Worm (Caenorhabditis elegans) whole organism, L1 larva: Measurements from ENCODE around the gene C10G8.3.

Source experiments
- aly-2 ChIP-seq: fragments of 150-350 bp; optimal IDR thresholded peaks from 2 replicates; lab custom pipeline; 2014; ENCODE audit warnings: missing biosample characterization, missing genetic modification characterization
- blmp-1 ChIP-seq: fragments of 150-350 bp; optimal IDR thresholded peaks from 2 replicates; lab custom pipeline; 2014; ENCODE audit warnings: missing biosample characterization, missing genetic modification characterization
- ceh-8 ChIP-seq: fragments of 200-800 bp; sonication (Bioruptor generic); optimal IDR thresholded peaks from 2 replicates; lab custom pipeline; 2018; ENCODE audit warnings: mild to moderate bottlenecking, missing genetic modification characterization, moderate library complexity, missing compliant biosample characterization
- ces-1 ChIP-seq: fragments of 150-350 bp; optimal IDR thresholded peaks from 2 replicates; lab custom pipeline; 2014; ENCODE audit warnings: missing biosample characterization, missing genetic modification reagents, missing genetic modification characterization
- efl-1 ChIP-seq, 4 experiments: fragments of 150-350 bp; optimal IDR thresholded peaks in 3 of 4; peaks in 1 of 4; 1 replicate in 1 of 4; 2 replicates in 3 of 4; lab custom pipeline; 2014; ENCODE audit warnings: missing biosample characterization in 2 of 4, missing genetic modification characterization in 2 of 4, missing genetic modification reagents in 2 of 4
- egl-13 ChIP-seq: sonication (generic microtip); optimal IDR thresholded peaks from 2 replicates; lab custom pipeline; 2016; ENCODE audit warnings: missing genotype, missing genetic modification reagents, missing genetic modification characterization, missing compliant biosample characterization
- ets-5 ChIP-seq: fragments of 200-800 bp; sonication (Bioruptor generic); IDR thresholded peaks from 2 replicates; pipeline ENCODE4 v1.3.6; 2022; ENCODE audit warnings: missing genetic modification characterization, missing compliant biosample characterization
- fkh-8 ChIP-seq: sonication (generic microtip); optimal IDR thresholded peaks from 2 replicates; lab custom pipeline; 2016; ENCODE audit warnings: mild to moderate bottlenecking, missing genetic modification characterization, missing compliant biosample characterization
- fos-1 ChIP-seq: fragments of 150-350 bp; optimal IDR thresholded peaks from 2 replicates; lab custom pipeline; 2014; ENCODE audit warnings: missing biosample characterization, missing genetic modification characterization
- lin-13 ChIP-seq: fragments of 150-350 bp; optimal IDR thresholded peaks from 2 replicates; lab custom pipeline; 2014; ENCODE audit warnings: missing biosample characterization, missing genetic modification reagents, missing genetic modification characterization
- lin-15B ChIP-seq: fragments of 150-350 bp; sonication (generic microtip); optimal IDR thresholded peaks from 3 replicates; lab custom pipeline; 2014; ENCODE audit warnings: missing biosample characterization, missing genetic modification characterization
- lir-3 ChIP-seq: sonication (generic microtip); optimal IDR thresholded peaks from 2 replicates; lab custom pipeline; 2016; ENCODE audit warnings: mild to moderate bottlenecking, missing genetic modification characterization, moderate library complexity, missing compliant biosample characterization; ENCODE audit not compliant: poor library complexity
- lsy-2 ChIP-seq, 2 experiments: fragments of 150-350 bp; optimal IDR thresholded peaks; 2 replicates each; lab custom pipeline; 2014; ENCODE audit warnings: missing biosample characterization in 2 of 2, missing genetic modification characterization in 2 of 2
- mdl-1 ChIP-seq, 2 experiments: fragments of 150-350 bp; optimal IDR thresholded peaks; 2 replicates each; lab custom pipeline; 2014 to 2017; ENCODE audit warnings: missing biosample characterization in 2 of 2, missing genetic modification characterization in 2 of 2, inconsistent platforms in 1 of 2
- mep-1 ChIP-seq: fragments of 150-350 bp; optimal IDR thresholded peaks from 2 replicates; lab custom pipeline; 2014; ENCODE audit warnings: missing biosample characterization, missing genetic modification characterization
- nhr-19 ChIP-seq: fragments of 200-800 bp; sonication (Bioruptor generic); conservative IDR thresholded peaks from 2 replicates; pipeline ENCODE4 v1.3.6; 2022; ENCODE audit warnings: missing genetic modification characterization, missing compliant biosample characterization
- nhr-20 ChIP-seq: sonication (generic microtip); optimal IDR thresholded peaks from 2 replicates; lab custom pipeline; 2016; ENCODE audit warnings: mild to moderate bottlenecking, missing genetic modification characterization, missing compliant biosample characterization
- nhr-28 ChIP-seq: fragments of 150-350 bp; optimal IDR thresholded peaks from 2 replicates; lab custom pipeline; 2014; ENCODE audit warnings: missing biosample characterization, missing genetic modification characterization
- nhr-71 ChIP-seq: sonication (generic microtip); optimal IDR thresholded peaks from 2 replicates; lab custom pipeline; 2016; ENCODE audit warnings: mild to moderate bottlenecking, missing genetic modification characterization, moderate library complexity, missing compliant biosample characterization
- nhr-76 ChIP-seq: sonication (generic microtip); optimal IDR thresholded peaks from 2 replicates; lab custom pipeline; 2017; ENCODE audit warnings: missing biosample characterization, missing genetic modification characterization
- nhr-85 ChIP-seq: sonication (generic microtip); peaks from one replicate; lab custom pipeline; 2016; ENCODE audit warnings: missing genetic modification characterization, inconsistent platforms, missing compliant biosample characterization
- nhr-90 ChIP-seq: sonication (generic microtip); optimal IDR thresholded peaks from 2 replicates; lab custom pipeline; 2016; ENCODE audit warnings: mild to moderate bottlenecking, missing genetic modification characterization, missing compliant biosample characterization; ENCODE audit not compliant: poor library complexity
- pqm-1 ChIP-seq: sonication (generic microtip); optimal IDR thresholded peaks from 3 replicates; lab custom pipeline; 2017; ENCODE audit warnings: missing biosample characterization, missing genetic modification characterization
- rnt-1 ChIP-seq: sonication (generic microtip); optimal IDR thresholded peaks from 2 replicates; lab custom pipeline; 2016; ENCODE audit warnings: mild to moderate bottlenecking, missing genetic modification characterization, moderate library complexity, missing compliant biosample characterization
- skn-1 ChIP-seq: fragments of 150-350 bp; optimal IDR thresholded peaks from 2 replicates; lab custom pipeline; 2014; ENCODE audit warnings: missing biosample characterization, missing genetic modification characterization
- snpc-4 ChIP-seq: fragments of 150-350 bp; optimal IDR thresholded peaks from 2 replicates; lab custom pipeline; 2014; ENCODE audit warnings: missing biosample characterization, missing genetic modification characterization
- snu-23 ChIP-seq: sonication (generic microtip); optimal IDR thresholded peaks from 2 replicates; lab custom pipeline; 2016; ENCODE audit warnings: missing genetic modification characterization, missing compliant biosample characterization
- sox-4 ChIP-seq: sonication (generic microtip); optimal IDR thresholded peaks from 2 replicates; lab custom pipeline; 2016; ENCODE audit warnings: missing genetic modification characterization, missing compliant biosample characterization
- sup-37 ChIP-seq: fragments of 200-800 bp; sonication (Bioruptor generic); optimal IDR thresholded peaks from 2 replicates; lab custom pipeline; 2018; ENCODE audit warnings: mild to moderate bottlenecking, missing genetic modification characterization, missing compliant biosample characterization
- swsn-7 ChIP-seq: sonication (generic microtip); optimal IDR thresholded peaks from 2 replicates; lab custom pipeline; 2016; ENCODE audit warnings: missing genetic modification characterization, missing compliant biosample characterization
- unc-62 ChIP-seq: fragments of 150-350 bp; optimal IDR thresholded peaks from 2 replicates; lab custom pipeline; 2014; ENCODE audit warnings: missing biosample characterization, missing genetic modification reagents, missing genetic modification characterization
- vab-15 ChIP-seq: sonication (generic microtip); optimal IDR thresholded peaks from 2 replicates; lab custom pipeline; 2017; ENCODE audit warnings: missing genotype, mild to moderate bottlenecking, missing genetic modification characterization, missing compliant biosample characterization
- zag-1 ChIP-seq: fragments of 150-350 bp; optimal IDR thresholded peaks from 2 replicates; lab custom pipeline; 2014; ENCODE audit warnings: missing biosample characterization, missing genetic modification characterization

The C10G8.3 gene

DNA sequence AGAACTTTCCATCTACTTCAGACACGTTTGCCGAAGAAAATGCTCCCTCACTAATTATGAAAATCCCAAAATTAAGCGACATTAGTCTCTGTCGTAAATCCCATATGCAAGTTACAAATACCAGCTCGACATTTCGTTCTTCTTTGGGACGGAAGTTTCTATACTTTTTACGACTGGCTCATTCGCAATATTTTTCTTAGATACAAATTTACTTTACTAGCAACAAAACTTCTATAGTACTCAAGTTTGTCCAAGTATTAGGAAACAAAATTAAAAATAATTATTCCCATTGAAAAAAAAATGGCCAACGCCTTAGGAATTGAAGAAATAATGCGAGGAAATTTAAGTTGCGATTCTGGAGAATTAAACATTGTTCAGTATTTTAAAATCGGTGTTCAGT lies 18.4 kb downstream of the C10G8.3 start, which contains the start of gene srg-26:
Gene srg-26, plus strand, starts transcription at position 301 of the 400 bp plus-strand sequence.
- no peak for TF ChIP-seq efl-1 (optimal IDR thresholded peaks at IDR 0.05; lab: Kevin White, UChicago)
- peak in 1 of 2 experiments; percentile 54 for TF ChIP-seq efl-1 (GFP tag; optimal IDR thresholded peaks at IDR 0.05 in 1 of 2; lab: Kevin White, UChicago)
- no peak for TF ChIP-seq nhr-28 (tag; lab: Kevin White, UChicago)
- no peak for TF ChIP-seq rnt-1 (tag; lab: Kevin White, UChicago)
- TF ChIP-seq sox-4 (tag; lab: Kevin White, UChicago) = no peak
- no peak for TF ChIP-seq nhr-90 (tag; lab: Kevin White, UChicago)

DNA sequence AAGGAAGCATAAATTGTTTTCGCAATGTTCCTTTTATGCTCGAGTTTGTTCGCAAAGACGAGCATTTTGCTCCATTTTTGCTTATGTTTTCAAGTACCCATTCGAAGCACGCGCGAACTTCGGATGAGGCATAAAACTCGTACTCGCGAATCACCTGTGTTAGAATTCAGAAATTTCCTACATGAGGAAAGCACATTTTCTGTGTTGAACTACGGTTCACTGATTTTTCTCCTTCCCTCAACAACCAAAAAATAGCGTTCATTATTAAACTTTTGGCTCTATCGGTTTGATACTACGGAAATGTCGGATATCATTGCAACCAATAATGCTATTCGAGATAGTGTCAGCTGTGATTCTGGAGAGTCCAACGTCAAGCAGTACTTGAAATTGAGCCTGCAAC lies 22.0 kb downstream of the C10G8.3 start, which contains the start of gene srg-28:
Gene srg-28, plus strand, starts transcription at position 301 of the 400 bp plus-strand sequence.
- no peak for TF ChIP-seq nhr-76 (tag; lab: Kevin White, UChicago)
- no peak for TF ChIP-seq lin-15B (tag; lab: Kevin White, UChicago)
- no peak for TF ChIP-seq nhr-85 (tag; lab: Kevin White, UChicago)
- no peak for TF ChIP-seq egl-13 (tag; lab: Kevin White, UChicago)
- TF ChIP-seq unc-62 (GFP tag; lab: Kevin White, UChicago) = no peak
- no peak for TF ChIP-seq efl-1 (optimal IDR thresholded peaks at IDR 0.05; lab: Kevin White, UChicago)
- no peak for TF ChIP-seq efl-1 (GFP tag; optimal IDR thresholded peaks at IDR 0.05 in 1 of 2; lab: Kevin White, UChicago)
- no peak for TF ChIP-seq vab-15 (tag; lab: Kevin White, UChicago)
- no peak for TF ChIP-seq blmp-1 (tag; lab: Kevin White, UChicago)
- no peak for TF ChIP-seq lin-13
- no peak for TF ChIP-seq nhr-19 (GFP tag; lab: Robert Waterston, UW)
- TF ChIP-seq snpc-4 (tag; lab: Kevin White, UChicago) = no peak

DNA sequence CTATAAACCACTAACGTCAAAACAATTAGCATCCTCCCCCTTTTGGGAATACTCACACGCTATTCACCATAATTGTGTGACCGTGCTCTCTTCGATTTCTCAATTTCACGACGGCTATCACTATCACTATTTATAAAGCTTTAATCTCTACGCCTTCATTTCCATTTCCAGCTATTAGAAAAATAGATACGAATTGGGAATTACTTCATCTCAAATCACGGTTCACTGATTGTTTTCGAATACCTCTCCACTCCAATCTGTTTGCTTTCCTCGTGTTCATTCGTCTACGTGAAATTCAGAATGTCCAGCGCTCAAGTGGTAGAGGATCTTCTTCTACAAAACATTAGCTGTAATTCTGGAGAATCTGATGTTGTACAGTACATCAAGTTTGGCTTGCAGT lies 24.3 kb downstream of the C10G8.3 start, which contains the start of gene srg-29:
Gene srg-29, plus strand, starts transcription at position 301 of the 400 bp plus-strand sequence.
- TF ChIP-seq ceh-8 (GFP tag; lab: Kevin White, UChicago) = peak; percentile 3
- no peak for TF ChIP-seq skn-1
- no peak for TF ChIP-seq aly-2 (tag; lab: Kevin White, UChicago)
- TF ChIP-seq snu-23 = no peak
- TF ChIP-seq unc-62 (GFP tag; lab: Kevin White, UChicago) = no peak
- TF ChIP-seq blmp-1 (tag; lab: Kevin White, UChicago) = no peak
- no peak for TF ChIP-seq swsn-7 (tag; lab: Kevin White, UChicago)
- TF ChIP-seq efl-1 (optimal IDR thresholded peaks at IDR 0.05; lab: Kevin White, UChicago) = no peak
- peak in 1 of 2 experiments; percentile 15 for TF ChIP-seq efl-1 (GFP tag; optimal IDR thresholded peaks at IDR 0.05 in 1 of 2; lab: Kevin White, UChicago)
- TF ChIP-seq lir-3 = no peak

DNA sequence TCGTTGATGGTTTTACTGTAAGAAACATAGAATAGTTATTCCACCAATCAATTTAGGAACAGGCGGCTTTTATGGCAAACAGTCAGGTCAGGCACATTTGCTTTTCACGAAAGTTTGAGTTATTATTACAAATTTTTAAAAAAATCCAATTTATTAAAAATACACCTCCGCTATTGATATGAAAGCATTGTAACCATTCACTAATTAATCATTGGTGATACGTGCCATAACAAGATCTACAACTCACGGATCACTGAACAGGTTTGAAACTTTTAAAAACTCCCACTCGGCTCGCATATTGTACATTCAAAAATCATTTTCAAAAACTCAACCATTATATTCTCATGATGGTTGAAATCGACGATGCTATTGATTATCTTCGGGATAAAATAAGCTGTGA lies 26.9 kb downstream of the C10G8.3 start, which contains the start of gene srg-27:
Gene srg-27, plus strand, starts transcription at position 301 of the 400 bp plus-strand sequence.
- TF ChIP-seq fos-1 (tag; lab: Kevin White, UChicago) = no peak

DNA sequence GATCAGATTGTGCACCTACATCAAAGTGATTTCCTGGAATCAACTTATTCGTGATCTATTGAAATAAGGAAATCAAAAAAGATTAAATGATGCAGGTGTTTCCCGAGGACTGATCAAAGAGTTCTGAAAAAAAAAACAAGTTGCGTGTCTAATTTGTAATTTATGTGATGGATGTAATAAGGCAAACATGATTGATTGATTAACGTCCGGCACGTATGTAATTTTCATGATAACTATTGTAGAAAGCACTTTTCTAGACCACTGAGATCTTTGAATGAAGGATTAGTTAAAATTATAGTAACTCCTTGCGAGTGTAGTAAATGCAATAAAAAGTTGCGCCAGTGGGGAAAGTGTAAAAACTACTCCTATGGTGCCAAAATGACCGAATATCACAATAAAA lies 32.9 kb downstream of the C10G8.3 start, which contains the start of gene srg-25:
Gene srg-25, minus strand, starts transcription at position 101 of the 400 bp plus-strand sequence.
- TF ChIP-seq fkh-8 (tag; lab: Kevin White, UChicago) (peak; percentile 17), sup-37 (GFP tag; lab: Kevin White, UChicago) (no peak), lsy-2 (tag; optimal IDR thresholded peaks at IDR 0.05; lab: Kevin White, UChicago) (no peak), efl-1 (optimal IDR thresholded peaks at IDR 0.05; lab: Kevin White, UChicago) (no peak), efl-1 (GFP tag; optimal IDR thresholded peaks at IDR 0.05 in 1 of 2; lab: Kevin White, UChicago) (no peak), ceh-8 (GFP tag; lab: Kevin White, UChicago) (no peak)

DNA sequence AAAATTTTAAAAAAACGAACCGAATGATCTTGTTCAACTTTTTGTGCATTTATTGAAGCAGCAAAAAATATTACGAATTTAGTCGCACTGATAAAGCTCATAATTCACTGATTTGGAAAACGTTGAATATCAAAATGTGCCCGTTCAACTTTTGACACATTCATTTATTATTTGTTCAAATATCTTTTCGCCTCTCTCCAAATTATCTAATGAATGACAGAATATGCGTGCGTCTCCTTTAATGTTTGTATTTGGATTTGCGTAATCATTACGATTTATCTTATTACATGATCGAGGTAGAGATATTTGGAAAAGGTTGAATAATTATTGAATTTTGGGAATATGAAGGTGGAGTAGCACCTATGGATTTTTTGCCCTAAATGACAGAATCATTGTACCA lies 36.9 kb downstream of the C10G8.3 start, which contains the start of gene T09D3.3:
Gene T09D3.3, minus strand, starts transcription at position 101 of the 400 bp plus-strand sequence.
- TF ChIP-seq aly-2 (tag; lab: Kevin White, UChicago) (no peak), nhr-20 (no peak), pqm-1 (tag; lab: Kevin White, UChicago) (no peak), nhr-76 (tag; lab: Kevin White, UChicago) (no peak), nhr-71 (tag; lab: Kevin White, UChicago) (no peak), ces-1 (GFP tag; lab: Kevin White, UChicago) (no peak), zag-1 (tag; lab: Kevin White, UChicago) (no peak), mdl-1 (tag; optimal IDR thresholded peaks at IDR 0.05; lab: Kevin White, UChicago) (no peak), ets-5 (no peak), mep-1 (tag; lab: Kevin White, UChicago) (no peak), nhr-19 (GFP tag; lab: Robert Waterston, UW) (no peak)
